Fruit fly (Drosophila melanogaster) whole organism, adult: ENCODE results near the gene Usp32.

Source experiments
- CG14711 ChIP-seq: fragments of 200-800 bp; sonication (Bioruptor generic); optimal IDR thresholded peaks from 2 replicates; lab custom pipeline; 2018; ENCODE audit warnings: missing biosample characterization, mild to moderate bottlenecking, missing genetic modification characterization, moderate library complexity
- CG33017 ChIP-seq: fragments of 200-800 bp; sonication (Bioruptor generic); optimal IDR thresholded peaks from 2 replicates; lab custom pipeline; 2018; ENCODE audit warnings: missing biosample characterization, mild to moderate bottlenecking, missing genetic modification characterization, moderate library complexity

DNA sequence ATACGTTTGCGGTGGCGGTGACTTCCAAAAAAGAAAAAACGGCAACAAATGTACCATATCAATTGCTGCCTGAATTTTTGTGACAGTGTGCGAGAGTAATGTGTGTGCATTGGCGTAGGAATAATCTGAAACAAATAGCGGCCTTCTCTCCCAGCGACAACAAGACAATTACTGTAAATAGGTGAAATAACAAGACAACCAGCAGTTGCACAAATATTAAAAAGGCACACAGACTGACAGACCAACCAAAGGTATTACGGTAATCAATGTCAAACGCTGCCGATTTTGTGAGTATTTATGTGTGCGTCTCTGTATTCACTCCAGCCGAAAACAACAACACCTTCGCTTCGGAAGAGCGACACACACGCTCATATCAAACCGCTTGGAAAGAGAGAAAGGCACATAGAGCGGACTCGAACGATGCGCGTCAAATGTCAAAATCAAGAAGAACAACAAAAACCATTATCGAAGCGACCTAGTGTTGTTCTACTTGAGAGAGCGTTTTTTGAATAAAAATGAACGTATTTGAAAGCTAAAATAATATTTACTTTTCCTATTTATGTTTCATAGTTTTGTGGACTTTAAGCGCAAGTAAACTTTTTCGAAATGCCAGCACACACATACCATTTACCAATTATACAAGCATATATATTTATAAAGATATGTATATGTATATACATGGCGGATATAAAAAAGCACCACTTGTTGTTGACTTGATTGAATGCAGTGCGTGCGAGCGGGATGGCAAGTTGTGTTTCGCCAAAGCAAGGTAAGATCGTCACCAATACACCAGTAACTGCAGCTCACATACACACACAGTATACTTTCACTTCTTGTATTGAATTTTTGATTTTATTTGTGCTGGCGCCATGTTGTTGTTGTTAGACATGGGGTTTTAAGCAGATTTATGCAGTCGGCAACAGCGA lies 36.1 kb downstream of the Usp32 start:
- TF ChIP-seq CG14711 (tag; lab: Kevin White, UChicago), result no peak
- TF ChIP-seq CG33017 (tag; lab: Kevin White, UChicago), result no peak
